Worm (Caenorhabditis elegans): ENCODE results near the gene dbn-1.

DNA sequence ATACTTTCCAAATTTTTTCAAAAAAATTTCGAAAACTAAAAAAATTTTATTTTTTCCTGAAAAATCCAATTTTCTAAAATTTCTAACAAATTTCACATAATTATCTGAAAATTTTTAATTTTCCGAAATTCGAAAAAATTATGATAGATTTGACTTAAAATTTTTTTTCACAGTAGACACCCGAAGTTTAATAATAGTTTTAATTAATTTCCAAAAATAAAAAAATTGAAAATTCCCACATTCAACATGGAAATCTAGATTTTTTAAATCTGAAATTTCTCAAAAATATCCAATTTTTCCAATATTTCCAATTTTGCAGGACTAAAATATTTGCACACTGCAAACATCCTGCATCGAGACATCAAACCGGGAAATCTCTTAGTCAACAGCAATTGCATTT is 39.9 kb downstream of the dbn-1 start:
- no peak for TF ChIP-seq tra-4 (tag; optimal IDR thresholded peaks at IDR 0.05)
- TF ChIP-seq ama-1 (optimal IDR thresholded peaks at IDR 0.05), result no peak
- no peak for TF ChIP-seq ets-7 (tag; optimal IDR thresholded peaks at IDR 0.05)
- no peak for TF ChIP-seq tbx-11 (GFP tag; IDR thresholded peaks at IDR 0.05)
- TF ChIP-seq flt-1 (GFP tag; IDR thresholded peaks at IDR 0.05), result no peak
- no peak for TF ChIP-seq hmbx-1 (tag; optimal IDR thresholded peaks at IDR 0.05)
- no peak for TF ChIP-seq sea-1 (GFP tag; conservative IDR thresholded peaks at IDR 0.05)

Measured in whole organism, early embryonic.